Worm (Caenorhabditis elegans) whole organism, midembryonic: Measurements from ENCODE around the gene R107.5.

Source experiments
- T22C8.4 ChIP-seq: fragments of 200-800 bp; sonication (Bioruptor generic); IDR thresholded peaks from 2 replicates; pipeline ENCODE4 v1.3.6; 2022; ENCODE audit warnings: missing genetic modification characterization, missing compliant biosample characterization
- cog-1 ChIP-seq: sonication (generic microtip); optimal IDR thresholded peaks from 2 replicates; lab custom pipeline; 2016; ENCODE audit warnings: missing genetic modification characterization, missing compliant biosample characterization
- flt-1 ChIP-seq: fragments of 200-800 bp; sonication (Bioruptor generic); IDR thresholded peaks from 2 replicates; pipeline ENCODE4 v1.3.6; 2022; ENCODE audit warnings: missing genetic modification characterization, missing compliant biosample characterization
- klf-2 ChIP-seq: fragments of 200-800 bp; sonication (Bioruptor generic); conservative IDR thresholded peaks from 2 replicates; pipeline ENCODE4 v1.3.6; 2022; ENCODE audit warnings: missing genetic modification reagents, missing genetic modification characterization, missing compliant biosample characterization
- med-1 ChIP-seq: sonication (generic microtip); optimal IDR thresholded peaks from 2 replicates; lab custom pipeline; 2017; ENCODE audit warnings: missing genetic modification characterization, mild to moderate bottlenecking, missing compliant biosample characterization, antibody characterized with exemption, missing genetic modification reagents; ENCODE audit not compliant: insufficient read depth
- ref-1 ChIP-seq: fragments of 200-800 bp; sonication (Bioruptor generic); conservative IDR thresholded peaks from 2 replicates; pipeline ENCODE4 v1.3.6; 2022; ENCODE audit warnings: missing genetic modification reagents, missing genetic modification characterization, missing compliant biosample characterization
- tab-1 ChIP-seq: fragments of 200-800 bp; sonication (Bioruptor generic); IDR thresholded peaks from 2 replicates; pipeline ENCODE4 v1.3.6; 2022; ENCODE audit warnings: missing genetic modification characterization, missing compliant biosample characterization
- ztf-23 ChIP-seq: fragments of 200-800 bp; sonication (Bioruptor generic); IDR thresholded peaks from 2 replicates; pipeline ENCODE4 v1.3.6; 2022; ENCODE audit warnings: missing genetic modification reagents, missing genetic modification characterization, missing compliant biosample characterization
- ztf-29 ChIP-seq: fragments of 200-800 bp; sonication (Bioruptor generic); IDR thresholded peaks from 2 replicates; pipeline ENCODE4 v1.3.6; 2022; ENCODE audit warnings: missing genetic modification reagents, missing genetic modification characterization, missing compliant biosample characterization

R107.5 gene

DNA sequence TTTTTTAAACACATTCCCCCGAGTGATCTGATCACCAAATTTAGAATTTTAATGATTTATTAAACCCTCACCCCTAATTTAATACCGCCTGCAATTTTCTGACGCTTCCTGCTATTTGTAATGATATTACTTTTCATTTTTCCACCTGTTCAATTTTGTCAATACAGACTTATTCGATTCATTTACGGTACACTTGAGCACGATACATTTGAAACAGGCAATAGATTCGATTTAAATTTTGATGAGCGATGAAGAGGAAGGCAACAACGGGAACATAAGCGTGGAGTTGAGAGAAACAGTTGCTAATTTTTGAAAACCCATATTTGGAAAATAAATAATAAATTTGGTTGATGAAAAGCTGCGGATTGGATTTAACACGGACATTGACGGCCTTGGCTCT, 48.9 kb downstream of the R107.5 start:
- TF ChIP-seq flt-1 (GFP tag; lab: Robert Waterston, UW) (no peak), med-1 (GFP tag; lab: Kevin White, UChicago) (no peak), ztf-29 (GFP tag; lab: Robert Waterston, UW) (no peak), cog-1 (tag; lab: Kevin White, UChicago) (no peak), T22C8.4 (GFP tag; lab: Robert Waterston, UW) (no peak), tab-1 (GFP tag; lab: Robert Waterston, UW) (no peak), ref-1 (GFP tag; lab: Robert Waterston, UW) (no peak), klf-2 (no peak), ztf-23 (GFP tag; lab: Robert Waterston, UW) (no peak)

DNA sequence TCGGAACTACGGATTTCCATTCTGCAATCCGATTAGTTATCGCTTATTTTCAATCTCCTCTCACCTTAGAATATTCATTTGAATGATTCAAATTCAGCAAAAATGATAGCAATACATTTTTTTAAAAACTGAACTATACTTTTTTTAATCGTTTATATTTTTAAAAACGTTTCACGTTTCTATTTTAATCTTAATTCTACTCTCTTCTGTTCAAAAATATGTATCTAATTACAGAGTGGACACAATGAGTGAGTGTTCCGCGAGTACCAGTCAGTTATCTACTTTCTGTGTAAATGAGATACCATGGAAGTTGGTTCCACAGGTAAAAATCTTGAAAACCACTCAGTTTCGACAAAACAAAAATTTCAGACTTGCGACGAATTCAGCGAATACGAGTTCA, 51.0 kb downstream of the R107.5 start, which contains the start of the genes F59B2.15 and zif-1:
Gene F59B2.15, minus strand, starts transcription at position 101 of the 400 bp plus-strand sequence.
Gene zif-1, plus strand, starts transcription at position 235 of the 400 bp plus-strand sequence.
- TF ChIP-seq ztf-29 (GFP tag; lab: Robert Waterston, UW) (no peak), cog-1 (tag; lab: Kevin White, UChicago) (no peak), T22C8.4 (GFP tag; lab: Robert Waterston, UW) (no peak), ref-1 (GFP tag; lab: Robert Waterston, UW) (no peak), klf-2 (no peak), ztf-23 (GFP tag; lab: Robert Waterston, UW) (no peak), med-1 (GFP tag; lab: Kevin White, UChicago) (no peak), flt-1 (GFP tag; lab: Robert Waterston, UW) (no peak), tab-1 (GFP tag; lab: Robert Waterston, UW) (no peak)

DNA sequence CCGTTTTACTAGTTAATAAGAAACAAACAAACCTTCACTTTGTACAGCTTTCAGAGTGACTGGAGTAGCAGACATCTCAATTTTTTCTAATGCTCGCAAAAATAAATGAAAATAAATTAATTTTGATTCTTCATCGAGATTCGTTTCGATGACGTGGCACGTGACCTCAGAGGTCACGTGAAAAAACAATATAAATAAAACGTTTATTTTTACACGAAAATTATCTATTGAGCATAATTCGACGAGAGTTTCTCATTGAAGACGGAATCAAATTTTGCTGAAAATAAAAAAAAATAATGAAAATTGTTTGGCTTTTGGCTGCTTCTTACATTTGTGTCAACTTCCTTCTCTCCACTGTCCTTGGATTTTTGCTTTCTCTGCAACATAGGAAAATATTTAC, 51.7 kb downstream of the R107.5 start, which contains the start of gene rpn-6.2:
Gene rpn-6.2, minus strand, starts transcription at position 101 of the 400 bp plus-strand sequence.
- no peak for TF ChIP-seq flt-1 (GFP tag; lab: Robert Waterston, UW)
